Fruit fly (Drosophila melanogaster) Kc167 (cell line): ENCODE data around the gene CG5280.

Experiments used
- Myc ChIP-seq: fragments of >200 bp; optimal IDR thresholded peaks from 2 replicates; lab custom pipeline; 2017; ENCODE audit warnings: missing external identifiers
- Sin3A ChIP-seq: fragments of >200 bp; optimal IDR thresholded peaks from 2 replicates; lab custom pipeline; 2018; ENCODE audit warnings: missing external identifiers
- h ChIP-seq: fragments of >200 bp; optimal IDR thresholded peaks from 3 replicates; lab custom pipeline; 2018; ENCODE audit warnings: missing external identifiers
- insv ChIP-seq: fragments of >200 bp; optimal IDR thresholded peaks from 3 replicates; lab custom pipeline; 2018; ENCODE audit warnings: missing external identifiers
- psq ChIP-seq: fragments of >200 bp; optimal IDR thresholded peaks from 2 replicates; lab custom pipeline; 2017; ENCODE audit warnings: missing external identifiers
- ttk ChIP-seq: sonication (Bioruptor generic); optimal IDR thresholded peaks from 2 replicates; lab custom pipeline; 2017; ENCODE audit warnings: missing external identifiers

Gene CG5280

dm6 chr3L:8990128-8990527 lies at the start of gene CG5280:
TSS of gene CG5280 (minus strand) at chr3L:8990228.
- TF ChIP-seq Sin3A (no peak), psq (no peak), h (no peak), ttk (lab: Kevin White, UChicago) (no peak), Myc (lab: Kevin White, UChicago) (no peak), insv (no peak)

- TF ChIP-seq ttk (lab: Kevin White, UChicago) (no peak), Myc (lab: Kevin White, UChicago) (no peak), psq (no peak), Sin3A (no peak), h (no peak), insv (no peak)
These were observed 49.2 kb upstream of the CG5280 start for dm6 chr3L:9039189-9039588.

- TF ChIP-seq Sin3A (no peak), h (no peak), psq (no peak), ttk (lab: Kevin White, UChicago) (no peak), Myc (lab: Kevin White, UChicago) (no peak), insv (no peak)
These were observed 47.6 kb upstream of the CG5280 start for dm6 chr3L:9037608-9038007.

dm6 chr3L:9033999-9034626 lies 44.1 kb upstream of the CG5280 start:
- no peak for TF ChIP-seq Sin3A
- TF ChIP-seq insv: no peak
- TF ChIP-seq psq: no peak
- TF ChIP-seq Myc (lab: Kevin White, UChicago): no peak
- no peak for TF ChIP-seq ttk (lab: Kevin White, UChicago)

dm6 chr3L:9033537-9033936 lies 43.5 kb upstream of the CG5280 start:
- no peak for TF ChIP-seq ttk (lab: Kevin White, UChicago)
- no peak for TF ChIP-seq h

dm6 chr3L:9032871-9033270 lies 42.8 kb upstream of the CG5280 start:
- TF ChIP-seq insv (no peak), Myc (lab: Kevin White, UChicago) (no peak), Sin3A (no peak), psq (no peak), h (no peak), ttk (lab: Kevin White, UChicago) (no peak)

- TF ChIP-seq Myc (lab: Kevin White, UChicago): no peak
- no peak for TF ChIP-seq h
- no peak for TF ChIP-seq Sin3A
- TF ChIP-seq psq: no peak
- no peak for TF ChIP-seq insv
- no peak for TF ChIP-seq ttk (lab: Kevin White, UChicago)
These were observed 39.3 kb upstream of the CG5280 start for dm6 chr3L:9029183-9029789.

- TF ChIP-seq Myc (lab: Kevin White, UChicago) (no peak), h (no peak), ttk (lab: Kevin White, UChicago) (no peak), psq (no peak), insv (no peak), Sin3A (no peak)
These were observed 38.0 kb upstream of the CG5280 start for dm6 chr3L:9028057-9028456.

- TF ChIP-seq psq: no peak
- no peak for TF ChIP-seq insv
- no peak for TF ChIP-seq Myc (lab: Kevin White, UChicago)
- no peak for TF ChIP-seq Sin3A
- TF ChIP-seq h: no peak
- no peak for TF ChIP-seq ttk (lab: Kevin White, UChicago)
These were observed 37.2 kb upstream of the CG5280 start for dm6 chr3L:9027122-9027696.

- TF ChIP-seq insv (no peak), psq (no peak), ttk (lab: Kevin White, UChicago) (no peak), Sin3A (no peak), Myc (lab: Kevin White, UChicago) (no peak), h (no peak)
These were observed 36.5 kb upstream of the CG5280 start for dm6 chr3L:9026568-9026967.

dm6 chr3L:9025680-9026079 lies 35.7 kb upstream of the CG5280 start:
- TF ChIP-seq h (no peak), Myc (lab: Kevin White, UChicago) (no peak), Sin3A (no peak), ttk (lab: Kevin White, UChicago) (no peak), insv (no peak), psq (no peak)

dm6 chr3L:9025178-9025577 lies 35.1 kb upstream of the CG5280 start:
- no peak for TF ChIP-seq psq
- TF ChIP-seq ttk (lab: Kevin White, UChicago): no peak
- TF ChIP-seq h: no peak
- TF ChIP-seq Sin3A: no peak
- TF ChIP-seq insv: no peak
- no peak for TF ChIP-seq Myc (lab: Kevin White, UChicago)

dm6 chr3L:9024741-9025140 lies 34.7 kb upstream of the CG5280 start:
- TF ChIP-seq ttk (lab: Kevin White, UChicago) (no peak), Sin3A (no peak), Myc (lab: Kevin White, UChicago) (no peak), insv (no peak), psq (no peak), h (no peak)

- TF ChIP-seq Myc (lab: Kevin White, UChicago): no peak
These were observed 33.6 kb upstream of the CG5280 start for dm6 chr3L:9023627-9024026.
